Worm (Caenorhabditis elegans): Measurements from ENCODE around the gene C08B6.2.

DNA sequence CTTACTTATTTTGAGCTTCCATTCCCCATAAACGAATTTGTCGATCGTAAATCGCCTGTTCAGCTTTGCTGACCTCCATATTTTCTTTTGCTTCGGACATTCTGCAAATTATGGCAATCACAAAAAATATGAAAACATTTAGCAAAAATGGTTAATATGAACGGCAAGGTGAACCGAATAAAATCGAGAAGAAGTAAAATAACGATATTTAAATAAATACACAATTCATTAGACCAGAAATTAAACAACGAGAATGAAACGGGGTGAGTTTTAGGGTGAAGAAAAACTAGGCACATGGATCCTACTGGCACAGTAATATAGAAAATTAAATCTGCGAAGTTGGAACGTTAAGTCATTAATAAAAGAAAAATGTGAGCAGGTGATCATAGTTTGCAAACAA is 24.7 kb downstream of the C08B6.2 start, which contains the start of gene aos-1:
- no peak for TF ChIP-seq lin-26 (GFP tag; IDR thresholded peaks at IDR 0.05)
- TF ChIP-seq bed-1 (GFP tag; IDR thresholded peaks at IDR 0.05), result no peak
- TF ChIP-seq unc-130 (GFP tag; optimal IDR thresholded peaks at IDR 0.05), result no peak
- no peak for TF ChIP-seq attf-5 (GFP tag; optimal IDR thresholded peaks at IDR 0.05)
- no peak for TF ChIP-seq pha-4 (tag; optimal IDR thresholded peaks at IDR 0.05)
- TF ChIP-seq Y53F4B.3 (GFP tag; IDR thresholded peaks at IDR 0.05), result no peak
- TF ChIP-seq F49E8.2 (tag; optimal IDR thresholded peaks at IDR 0.05; ENCODE audit: insufficient read depth), result no peak
- no peak for TF ChIP-seq pbrm-1 (GFP tag; IDR thresholded peaks at IDR 0.05)
- TF ChIP-seq madf-3 (GFP tag; IDR thresholded peaks at IDR 0.05), result no peak
- TF ChIP-seq ceh-27 (GFP tag; optimal IDR thresholded peaks at IDR 0.05), result no peak
- TF ChIP-seq nhr-90 (tag; optimal IDR thresholded peaks at IDR 0.05), result no peak

All from whole organism, young adult.